Worm (Caenorhabditis elegans): ENCODE data around the gene W04H10.6.

W04H10.6 gene

ce11 chrII:581983-582382 lies 26.3 kb downstream of the W04H10.6 start:
- TF ChIP-seq B0336.3 (GFP tag; IDR thresholded peaks at IDR 0.05), result peak; percentile 63
- TF ChIP-seq snpc-3.4 (tag; optimal IDR thresholded peaks at IDR 0.05), result peak; percentile 25
- TF ChIP-seq lsl-1 (GFP tag; optimal IDR thresholded peaks at IDR 0.05), result peak; percentile 1
- 0 out of 2 replicates have a peak, but pooled peaks have one; percentile 20 for TF ChIP-seq hmg-1.2 (GFP tag; IDR thresholded peaks at IDR 0.05)
- TF ChIP-seq athp-1 (tag; optimal IDR thresholded peaks at IDR 0.05), result no peak
- peak; percentile 66 for TF ChIP-seq ekl-4 (GFP tag; IDR thresholded peaks at IDR 0.05)
- TF ChIP-seq D2030.7 (GFP tag; IDR thresholded peaks at IDR 0.05), result peak; percentile 32; the same call in 1 of the 2 replicates
- TF ChIP-seq F52B5.7 (tag; optimal IDR thresholded peaks at IDR 0.05), result peak; percentile 59
- 0 out of 2 replicates have a peak, but pooled peaks have one; percentile 51 for TF ChIP-seq Y53G8AR.9 (GFP tag; conservative IDR thresholded peaks at IDR 0.05)
- TF ChIP-seq hrde-1 (tag; optimal IDR thresholded peaks at IDR 0.05; ENCODE audit: borderline replicate concordance), result peak; percentile 3
- TF ChIP-seq tbp1 (GFP tag; optimal IDR thresholded peaks at IDR 0.05), result peak; percentile 13
- peak; percentile 45; the same call in 1 of the 2 replicates for TF ChIP-seq hsf-1 (GFP tag; IDR thresholded peaks at IDR 0.05)
- peak; percentile 34 for TF ChIP-seq F49E8.2 (tag; optimal IDR thresholded peaks at IDR 0.05; ENCODE audit: insufficient read depth)
- no peak for TF ChIP-seq egrh-3 (GFP tag; IDR thresholded peaks at IDR 0.05)
- TF ChIP-seq tlf-1 (GFP tag; optimal IDR thresholded peaks at IDR 0.05), result peak; percentile 42
- 0 out of 2 replicates have a peak, but pooled peaks have one; percentile 25 for TF ChIP-seq Y56A3A.18 (GFP tag; IDR thresholded peaks at IDR 0.05)
- no peak for TF ChIP-seq bed-2 (GFP tag; IDR thresholded peaks at IDR 0.05)
- TF ChIP-seq akir-1 (GFP tag; optimal IDR thresholded peaks at IDR 0.05), result no peak
- TF ChIP-seq snpc-4 (GFP tag; optimal IDR thresholded peaks at IDR 0.05), result no peak
- peak in 1 of 4 experiments; percentile 23 for TF ChIP-seq snpc-4 (tag; optimal IDR thresholded peaks at IDR 0.05)
- TF ChIP-seq madf-6 (GFP tag; IDR thresholded peaks at IDR 0.05), result peak; percentile 63
- 0 out of 2 replicates have a peak, but pooled peaks have one; percentile 8 for TF ChIP-seq ztf-25 (GFP tag; IDR thresholded peaks at IDR 0.05)
- peak; percentile 30 for TF ChIP-seq lin-54 (GFP tag; optimal IDR thresholded peaks at IDR 0.05)
- peak; percentile 9 for TF ChIP-seq xnd-1 (tag; optimal IDR thresholded peaks at IDR 0.05)
- no peak for TF ChIP-seq ceh-79 (tag; optimal IDR thresholded peaks at IDR 0.05)
- no peak for TF ChIP-seq Y95B8A.8 (GFP tag; IDR thresholded peaks at IDR 0.05)
- 0 out of 2 replicates have a peak, but pooled peaks have one; percentile 57 for TF ChIP-seq F39B2.1 (GFP tag; IDR thresholded peaks at IDR 0.05)
- TF ChIP-seq Y79H2A.3 (GFP tag; conservative IDR thresholded peaks at IDR 0.05), result 0 out of 2 replicates have a peak, but pooled peaks have one; percentile 7

- TF ChIP-seq T07F8.4 (tag; optimal IDR thresholded peaks at IDR 0.05) (no peak), chd-7 (tag; optimal IDR thresholded peaks at IDR 0.05) (no peak), sdz-38 (tag; optimal IDR thresholded peaks at IDR 0.05) (no peak), Y79H2A.3 (GFP tag; conservative IDR thresholded peaks at IDR 0.05) (no peak), lsl-1 (GFP tag; optimal IDR thresholded peaks at IDR 0.05) (peak; percentile 37), ets-4 (GFP tag; optimal IDR thresholded peaks at IDR 0.05) (no peak), lsy-27 (tag; optimal IDR thresholded peaks at IDR 0.05; ENCODE audit: borderline replicate concordance, insufficient read depth) (no peak), nfyb-1 (GFP tag; IDR thresholded peaks at IDR 0.05) (no peak), nhr-120 (GFP tag; IDR thresholded peaks at IDR 0.05) (no peak), ZK185.1 (tag; optimal IDR thresholded peaks at IDR 0.05; ENCODE audit: poor library complexity, severe bottlenecking) (no peak), ceh-58 (GFP tag; IDR thresholded peaks at IDR 0.05) (no peak), let-607 (tag; optimal IDR thresholded peaks at IDR 0.05) (no peak), hrde-1 (tag; optimal IDR thresholded peaks at IDR 0.05; ENCODE audit: borderline replicate concordance) (no peak), nhr-179 (tag; optimal IDR thresholded peaks at IDR 0.05) (no peak), die-1 (tag; optimal IDR thresholded peaks at IDR 0.05) (no peak), ceh-40 (GFP tag; IDR thresholded peaks at IDR 0.05) (no peak), unc-130 (GFP tag; optimal IDR thresholded peaks at IDR 0.05) (no peak), nhr-90 (tag; optimal IDR thresholded peaks at IDR 0.05) (no peak), lin-26 (GFP tag; IDR thresholded peaks at IDR 0.05) (no peak), F33H1.4 (GFP tag; IDR thresholded peaks at IDR 0.05) (peak; percentile 60; the same call in 1 of the 2 replicates), hmg-1.2 (GFP tag; IDR thresholded peaks at IDR 0.05) (peak; percentile 36; the same call in 1 of the 2 replicates), madf-6 (GFP tag; IDR thresholded peaks at IDR 0.05) (peak; percentile 87), lin-35 (GFP tag; optimal IDR thresholded peaks at IDR 0.05) (no peak), madf-10 (tag; optimal IDR thresholded peaks at IDR 0.05) (no peak)
These were observed 28.0 kb downstream of the W04H10.6 start, which contains the start of the genes cdc-37 and W08F4.3 for ce11 chrII:580189-580643. Gene cdc-37, minus strand, starts transcription at chrII:580593. Gene W08F4.3, plus strand, starts transcription at chrII:580602.
